Fruit fly (Drosophila melanogaster) whole organism, embryonic: ENCODE measurements around the gene CG32187.
A peak's percentile ranks its signal among the peaks of the same experiment; 100 is the strongest.

Experiments used
- Adf1 ChIP-seq: fragments of 200-800 bp; sonication (Bioruptor generic); IDR thresholded peaks from 2 replicates; pipeline ENCODE4 v1.3.6; 2022; ENCODE audit warnings: missing biosample characterization, missing genetic modification characterization
- B-H2 ChIP-seq: fragments of 200-800 bp; sonication (Bioruptor generic); optimal IDR thresholded peaks from 2 replicates; lab custom pipeline; 2018; ENCODE audit warnings: missing biosample characterization, mild to moderate bottlenecking, missing genetic modification characterization
- BtbVII ChIP-seq: fragments of 200-800 bp; sonication (Bioruptor generic); optimal IDR thresholded peaks from 3 replicates; lab custom pipeline; 2017; ENCODE audit warnings: missing biosample characterization, mild to moderate bottlenecking, missing genetic modification characterization
- CG10209 ChIP-seq: fragments of 200-800 bp; sonication (Bioruptor generic); optimal IDR thresholded peaks from 3 replicates; lab custom pipeline; 2017; ENCODE audit warnings: missing biosample characterization, mild to moderate bottlenecking, missing genetic modification characterization, missing genetic modification reagents
- CG10431 ChIP-seq: fragments of 200-800 bp; sonication (Bioruptor generic); optimal IDR thresholded peaks from 3 replicates; lab custom pipeline; 2018; ENCODE audit warnings: missing biosample characterization, mild to moderate bottlenecking, missing genetic modification characterization
- CG10543 ChIP-seq: fragments of 200-800 bp; sonication (Bioruptor generic); optimal IDR thresholded peaks from 3 replicates; lab custom pipeline; 2017; ENCODE audit warnings: missing biosample characterization, mild to moderate bottlenecking, missing genetic modification characterization, moderate library complexity
- CG12071 ChIP-seq: fragments of 200-800 bp; sonication (Bioruptor generic); optimal IDR thresholded peaks from 3 replicates; lab custom pipeline; 2018; ENCODE audit warnings: missing biosample characterization, mild to moderate bottlenecking, missing genetic modification characterization
- CG1233 ChIP-seq: fragments of 200-800 bp; sonication (Bioruptor generic); optimal IDR thresholded peaks from 4 replicates; lab custom pipeline; 2018; ENCODE audit warnings: missing biosample characterization, mild to moderate bottlenecking, missing genetic modification characterization
- CG12659 ChIP-seq: fragments of 200-800 bp; sonication (Bioruptor generic); optimal IDR thresholded peaks from 3 replicates; lab custom pipeline; 2017; ENCODE audit warnings: mild to moderate bottlenecking, missing biosample characterization, missing genetic modification reagents, missing genetic modification characterization
- CG12744 ChIP-seq: fragments of 200-800 bp; sonication (Bioruptor generic); optimal IDR thresholded peaks from 2 replicates; lab custom pipeline; 2016; ENCODE audit warnings: missing biosample characterization, missing genetic modification characterization
- CG14050 ChIP-seq: fragments of 200-800 bp; sonication (Bioruptor generic); IDR thresholded peaks from 3 replicates; pipeline ENCODE4 v1.3.6; 2022; ENCODE audit warnings: missing biosample characterization, missing genetic modification characterization
- CG15514 ChIP-seq: fragments of 200-800 bp; sonication (Bioruptor generic); optimal IDR thresholded peaks from 3 replicates; lab custom pipeline; 2017; ENCODE audit warnings: missing biosample characterization, missing genetic modification characterization, mild to moderate bottlenecking, moderate library complexity, missing genetic modification reagents
- CG17568 ChIP-seq: fragments of 200-800 bp; sonication (Bioruptor generic); optimal IDR thresholded peaks from 2 replicates; lab custom pipeline; 2018; ENCODE audit warnings: missing biosample characterization, mild to moderate bottlenecking, missing genetic modification characterization, moderate library complexity
- CG18476 ChIP-seq: fragments of 200-800 bp; sonication (Bioruptor generic); optimal IDR thresholded peaks from 2 replicates; lab custom pipeline; 2016; ENCODE audit warnings: missing biosample characterization, mild to moderate bottlenecking, missing genetic modification characterization
- CG2120 ChIP-seq: fragments of 200-800 bp; sonication (Bioruptor generic); optimal IDR thresholded peaks from 3 replicates; lab custom pipeline; 2016; ENCODE audit warnings: missing biosample characterization, missing genetic modification characterization
- CG2889 ChIP-seq: fragments of 200-800 bp; sonication (Bioruptor generic); IDR thresholded peaks from 3 replicates; pipeline ENCODE4 v1.3.6; 2022; ENCODE audit warnings: missing biosample characterization, missing genetic modification characterization
- CG31365 ChIP-seq: fragments of 200-800 bp; sonication (Bioruptor generic); optimal IDR thresholded peaks from 2 replicates; lab custom pipeline; 2018; ENCODE audit warnings: missing biosample characterization, mild to moderate bottlenecking, missing genetic modification characterization
- CG32532 ChIP-seq: fragments of 200-800 bp; sonication (Bioruptor generic); IDR thresholded peaks from 2 replicates; pipeline ENCODE4 v1.3.6; 2022; ENCODE audit warnings: missing biosample characterization, missing genetic modification characterization
- CG3281 ChIP-seq: fragments of 200-800 bp; sonication (Bioruptor generic); optimal IDR thresholded peaks from 3 replicates; lab custom pipeline; 2017; ENCODE audit warnings: missing biosample characterization, mild to moderate bottlenecking, missing genetic modification characterization
- CG6765 ChIP-seq: fragments of 200-800 bp; sonication (Bioruptor generic); optimal IDR thresholded peaks from 3 replicates; lab custom pipeline; 2017; ENCODE audit warnings: missing biosample characterization, mild to moderate bottlenecking, missing genetic modification characterization
- CG6813 ChIP-seq: fragments of 200-800 bp; sonication (Bioruptor generic); optimal IDR thresholded peaks from 2 replicates; lab custom pipeline; 2017; ENCODE audit warnings: missing biosample characterization, missing genetic modification characterization, mild to moderate bottlenecking, moderate library complexity, missing genetic modification reagents
- CG9727 ChIP-seq: fragments of 200-800 bp; sonication (Bioruptor generic); optimal IDR thresholded peaks from 3 replicates; lab custom pipeline; 2017; ENCODE audit warnings: missing biosample characterization, mild to moderate bottlenecking, missing genetic modification characterization
- CG9797 ChIP-seq: fragments of 200-800 bp; sonication (Bioruptor generic); optimal IDR thresholded peaks from 3 replicates; lab custom pipeline; 2018; ENCODE audit warnings: missing biosample characterization, mild to moderate bottlenecking, missing genetic modification characterization
- CG9817 ChIP-seq: fragments of 200-800 bp; sonication (Bioruptor generic); optimal IDR thresholded peaks from 2 replicates; lab custom pipeline; 2018; ENCODE audit warnings: missing biosample characterization, mild to moderate bottlenecking, missing genetic modification characterization, moderate library complexity
- CrebB ChIP-seq: fragments of 200-800 bp; sonication (Bioruptor generic); optimal IDR thresholded peaks from 3 replicates; lab custom pipeline; 2018; ENCODE audit warnings: missing biosample characterization, mild to moderate bottlenecking, missing genetic modification characterization
- D19B ChIP-seq: fragments of 200-800 bp; sonication (Bioruptor generic); optimal IDR thresholded peaks from 2 replicates; lab custom pipeline; 2017; ENCODE audit warnings: missing biosample characterization, mild to moderate bottlenecking, missing genetic modification characterization
- Fer2 ChIP-seq: fragments of 200-800 bp; sonication (Bioruptor generic); optimal IDR thresholded peaks from 2 replicates; lab custom pipeline; 2018; ENCODE audit warnings: missing biosample characterization, mild to moderate bottlenecking, missing genetic modification characterization, moderate library complexity
- Hand ChIP-seq: fragments of 200-800 bp; sonication (Bioruptor generic); optimal IDR thresholded peaks from 2 replicates; lab custom pipeline; 2017; ENCODE audit warnings: mild to moderate bottlenecking, missing biosample characterization, missing genetic modification reagents, missing genetic modification characterization
- Jarid2 ChIP-seq: fragments of 200-800 bp; sonication (Bioruptor generic); optimal IDR thresholded peaks from 3 replicates; lab custom pipeline; 2017; ENCODE audit warnings: mild to moderate bottlenecking, missing biosample characterization, missing genetic modification reagents, missing genetic modification characterization
- Lhr ChIP-seq: fragments of 200-800 bp; sonication (Bioruptor generic); optimal IDR thresholded peaks from 3 replicates; lab custom pipeline; 2017; ENCODE audit warnings: mild to moderate bottlenecking, missing biosample characterization, missing genetic modification reagents, missing genetic modification characterization
- Max ChIP-seq: fragments of 200-800 bp; sonication (Bioruptor generic); optimal IDR thresholded peaks from 2 replicates; lab custom pipeline; 2016; ENCODE audit warnings: missing biosample characterization, mild to moderate bottlenecking, missing genetic modification characterization
- Med ChIP-seq: fragments of 200-800 bp; sonication (Bioruptor generic); peaks from one replicate; lab custom pipeline; 2016; ENCODE audit warnings: missing biosample characterization, missing genetic modification characterization, mild to moderate bottlenecking, inconsistent platforms, moderate library complexity
- Meics ChIP-seq: fragments of 200-800 bp; sonication (Bioruptor generic); optimal IDR thresholded peaks from 2 replicates; lab custom pipeline; 2017; ENCODE audit warnings: missing biosample characterization, mild to moderate bottlenecking, missing genetic modification characterization
- Mes4 ChIP-seq: fragments of 200-800 bp; sonication (Bioruptor generic); optimal IDR thresholded peaks from 2 replicates; lab custom pipeline; 2016; ENCODE audit warnings: missing biosample characterization, missing genetic modification characterization
- Spps ChIP-seq: fragments of 200-800 bp; sonication (Bioruptor generic); optimal IDR thresholded peaks from 2 replicates; lab custom pipeline; 2018; ENCODE audit warnings: missing biosample characterization, mild to moderate bottlenecking, missing genetic modification characterization
- Taf1 ChIP-seq: fragments of 200-800 bp; sonication (Bioruptor generic); IDR thresholded peaks from 2 replicates; pipeline ENCODE4 v1.3.6; 2022; ENCODE audit warnings: missing biosample characterization, missing genetic modification characterization
- ash1 ChIP-seq: fragments of 200-800 bp; sonication (Bioruptor generic); optimal IDR thresholded peaks from 2 replicates; lab custom pipeline; 2018; ENCODE audit warnings: missing biosample characterization, mild to moderate bottlenecking, missing genetic modification characterization
- ato ChIP-seq: fragments of 200-800 bp; sonication (Bioruptor generic); IDR thresholded peaks from 2 replicates; pipeline ENCODE4 v1.3.6; 2022; ENCODE audit warnings: missing biosample characterization, missing genetic modification characterization; ENCODE audit not compliant: partially characterized antibody
- dimm ChIP-seq: fragments of 200-800 bp; sonication (Bioruptor generic); IDR thresholded peaks from 2 replicates; pipeline ENCODE4 v1.3.6; 2022; ENCODE audit warnings: missing biosample characterization, missing genetic modification characterization
- exex ChIP-seq: fragments of 200-800 bp; sonication (Bioruptor generic); optimal IDR thresholded peaks from 4 replicates; lab custom pipeline; 2018; ENCODE audit warnings: missing biosample characterization, mild to moderate bottlenecking, missing genetic modification characterization, moderate library complexity
- fd3F ChIP-seq: fragments of 200-800 bp; sonication (Bioruptor generic); optimal IDR thresholded peaks from 2 replicates; lab custom pipeline; 2018; ENCODE audit warnings: missing biosample characterization, mild to moderate bottlenecking, missing genetic modification characterization, moderate library complexity
- fd64A ChIP-seq: fragments of 200-800 bp; sonication (Bioruptor generic); optimal IDR thresholded peaks from 3 replicates; lab custom pipeline; 2018; ENCODE audit warnings: missing biosample characterization, mild to moderate bottlenecking, missing genetic modification characterization
- fu2 ChIP-seq: fragments of 200-800 bp; sonication (Bioruptor generic); optimal IDR thresholded peaks from 2 replicates; lab custom pipeline; 2016; ENCODE audit warnings: missing biosample characterization, missing genetic modification characterization
- gt ChIP-seq: fragments of 200-800 bp; sonication (Bioruptor generic); IDR thresholded peaks from 2 replicates; pipeline ENCODE4 v1.3.6; 2022; ENCODE audit warnings: missing biosample characterization, missing genetic modification characterization
- luna ChIP-seq: fragments of 200-800 bp; sonication (Bioruptor generic); optimal IDR thresholded peaks from 2 replicates; lab custom pipeline; 2016; ENCODE audit warnings: missing biosample characterization, missing genetic modification characterization
- org-1 ChIP-seq: fragments of 200-800 bp; sonication (Bioruptor generic); optimal IDR thresholded peaks from 2 replicates; lab custom pipeline; 2017; ENCODE audit warnings: missing biosample characterization, missing genetic modification characterization
- peb ChIP-seq: fragments of 200-800 bp; sonication (Bioruptor generic); IDR thresholded peaks from 2 replicates; pipeline ENCODE4 v1.3.6; 2022; ENCODE audit warnings: missing biosample characterization, missing genetic modification characterization
- pfk ChIP-seq: fragments of 200-800 bp; sonication (Bioruptor generic); optimal IDR thresholded peaks from 2 replicates; lab custom pipeline; 2018; ENCODE audit warnings: missing biosample characterization, mild to moderate bottlenecking, missing genetic modification characterization, moderate library complexity
- ro ChIP-seq: fragments of 200-800 bp; sonication (Bioruptor generic); IDR thresholded peaks from 2 replicates; pipeline ENCODE4 v1.3.6; 2022; ENCODE audit warnings: missing biosample characterization, missing genetic modification characterization
- salm ChIP-seq: fragments of 200-800 bp; sonication (Bioruptor generic); optimal IDR thresholded peaks from 2 replicates; lab custom pipeline; 2018; ENCODE audit warnings: missing biosample characterization, mild to moderate bottlenecking, missing genetic modification characterization
- slou ChIP-seq: fragments of 200-800 bp; sonication (Bioruptor generic); optimal IDR thresholded peaks from 3 replicates; lab custom pipeline; 2016; ENCODE audit warnings: missing biosample characterization, missing genetic modification characterization
- trem ChIP-seq: fragments of 200-800 bp; optimal IDR thresholded peaks from 3 replicates; lab custom pipeline; 2019; ENCODE audit warnings: missing biosample characterization, mild to moderate bottlenecking, missing genetic modification characterization, moderate library complexity
- vnd ChIP-seq: fragments of 200-800 bp; sonication (Bioruptor generic); IDR thresholded peaks from 3 replicates; pipeline ENCODE4 v1.3.6; 2022; ENCODE audit warnings: missing biosample characterization, missing genetic modification characterization; ENCODE audit not compliant: partially characterized antibody

The CG32187 gene

DNA sequence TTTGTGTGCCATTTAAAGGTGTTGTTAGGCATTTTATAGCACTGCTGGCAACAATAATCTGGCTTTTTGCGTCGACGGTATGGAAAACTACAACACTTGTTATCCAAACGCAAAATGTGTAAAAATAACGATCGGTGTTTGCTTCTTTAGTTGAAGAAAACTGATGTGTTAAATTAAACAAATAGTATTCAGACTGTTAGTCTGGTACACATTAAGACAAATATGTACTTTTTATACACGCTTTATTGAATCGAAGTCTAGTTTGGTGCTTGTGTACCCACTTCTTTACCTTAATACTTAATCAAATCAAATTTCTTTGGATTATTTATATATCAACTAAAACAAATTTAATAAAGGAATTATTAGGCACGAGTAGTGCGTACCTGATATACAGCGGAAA lies 14.7 kb downstream of the CG32187 start (continued):
- TF ChIP-seq CG3281 (GFP tag; lab: Kevin White, UChicago) (peak; percentile 88), CG17568 (GFP tag; lab: Kevin White, UChicago) (peak; percentile 63), CG31365 (tag; lab: Kevin White, UChicago) (peak; percentile 23), CG2120 (GFP tag; lab: Kevin White, UChicago) (peak; percentile 62), fd3F (peak; percentile 87), luna (peak; percentile 11), CG10209 (GFP tag; lab: Kevin White, UChicago) (peak; percentile 57), ash1 (GFP tag; lab: Kevin White, UChicago) (peak; percentile 18), CG1233 (GFP tag; lab: Kevin White, UChicago) (peak; percentile 40), CG15514 (GFP tag; lab: Kevin White, UChicago) (peak; percentile 41), org-1 (GFP tag; lab: Kevin White, UChicago) (peak; percentile 12), Adf1 (GFP tag; lab: Robert Waterston, UW) (peak; percentile 50; the same call in 1 of the 2 replicates), Mes4 (no peak), Hand (peak; percentile 49), CG6813 (GFP tag; lab: Kevin White, UChicago) (peak; percentile 79), Meics (GFP tag; lab: Kevin White, UChicago) (peak; percentile 81), Max (GFP tag; lab: Kevin White, UChicago) (no peak), B-H2 (peak; percentile 80), CG12744 (GFP tag; lab: Kevin White, UChicago) (peak; percentile 15), CG9817 (peak; percentile 42), D19B (GFP tag; lab: Kevin White, UChicago) (peak; percentile 39), CG12071 (GFP tag; lab: Kevin White, UChicago) (peak; percentile 46), pfk (GFP tag; lab: Kevin White, UChicago) (peak; percentile 4), dimm (GFP tag; lab: Robert Waterston, UW) (no peak), BtbVII (GFP tag; lab: Kevin White, UChicago) (peak; percentile 79), CG9727 (GFP tag; lab: Kevin White, UChicago) (peak; percentile 7), Taf1 (no peak), exex (peak; percentile 34), Jarid2 (GFP tag; lab: Kevin White, UChicago) (peak; percentile 2), Fer2 (tag; lab: Kevin White, UChicago) (peak; percentile 52), CG6765 (GFP tag; lab: Kevin White, UChicago) (peak; percentile 66), slou (GFP tag; lab: Kevin White, UChicago) (peak; percentile 2), vnd (no peak), CG18476 (GFP tag; lab: Kevin White, UChicago) (no peak)

DNA sequence AAGACGTTTGTCGTGTGGAACGTTAAGA lies 14.9 kb downstream of the CG32187 start, which contains the start of gene CG42815:
CG42815 (minus strand) TSS at position 20 of the 28 bp plus-strand sequence.
- TF ChIP-seq gt (GFP tag; lab: Robert Waterston, UW), result no peak
- no peak for TF ChIP-seq ato
- TF ChIP-seq pfk (GFP tag; lab: Kevin White, UChicago), result no peak
- no peak for TF ChIP-seq CG14050
- no peak for TF ChIP-seq salm
- TF ChIP-seq CG2889 (GFP tag; lab: Robert Waterston, UW), result no peak
- TF ChIP-seq CG9797, result no peak
- no peak for TF ChIP-seq ro (GFP tag; lab: Robert Waterston, UW)
- no peak for TF ChIP-seq fu2 (GFP tag; lab: Kevin White, UChicago)
- TF ChIP-seq CG32532 (GFP tag; lab: Robert Waterston, UW), result no peak
- no peak for TF ChIP-seq CrebB
- TF ChIP-seq Lhr, result no peak
- TF ChIP-seq Med (GFP tag; lab: Kevin White, UChicago), result no peak
- TF ChIP-seq CG10543, result no peak
- no peak for TF ChIP-seq trem (tag; lab: Kevin White, UChicago)
- TF ChIP-seq fd64A (GFP tag; lab: Kevin White, UChicago), result no peak
- no peak for TF ChIP-seq peb
- no peak for TF ChIP-seq CG10431
- TF ChIP-seq Spps (tag; lab: Kevin White, UChicago), result no peak
- no peak for TF ChIP-seq CG12659 (GFP tag; lab: Kevin White, UChicago)
